Worm (Caenorhabditis elegans): Measurements from ENCODE around the gene hot-7.

The hot-7 gene

DNA sequence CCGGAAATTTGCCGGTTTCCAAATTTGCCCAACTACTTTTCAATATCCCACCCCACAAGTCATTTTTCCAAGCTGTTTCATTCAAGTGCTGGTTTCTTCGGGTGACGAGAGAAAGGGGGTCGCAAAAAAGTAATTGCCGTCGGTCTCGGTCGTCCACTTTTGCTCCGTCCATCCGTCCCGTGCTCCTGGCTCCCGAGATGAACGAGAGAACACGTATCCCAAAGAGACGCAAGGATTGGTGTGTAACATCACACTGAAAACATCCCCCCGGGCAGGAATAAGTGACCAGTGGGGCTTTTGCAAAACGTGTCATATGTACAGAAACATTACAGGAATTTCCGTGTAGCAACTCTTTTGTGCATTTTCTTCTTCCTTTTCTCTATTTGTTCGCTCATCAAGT lies 34.6 kb upstream of the hot-7 start:
- TF ChIP-seq elt-1 (tag; optimal IDR thresholded peaks at IDR 0.05; ENCODE audit: borderline replicate concordance, insufficient read depth) (no peak), hlh-1 (tag; optimal IDR thresholded peaks at IDR 0.05) (peak; percentile 12)

DNA sequence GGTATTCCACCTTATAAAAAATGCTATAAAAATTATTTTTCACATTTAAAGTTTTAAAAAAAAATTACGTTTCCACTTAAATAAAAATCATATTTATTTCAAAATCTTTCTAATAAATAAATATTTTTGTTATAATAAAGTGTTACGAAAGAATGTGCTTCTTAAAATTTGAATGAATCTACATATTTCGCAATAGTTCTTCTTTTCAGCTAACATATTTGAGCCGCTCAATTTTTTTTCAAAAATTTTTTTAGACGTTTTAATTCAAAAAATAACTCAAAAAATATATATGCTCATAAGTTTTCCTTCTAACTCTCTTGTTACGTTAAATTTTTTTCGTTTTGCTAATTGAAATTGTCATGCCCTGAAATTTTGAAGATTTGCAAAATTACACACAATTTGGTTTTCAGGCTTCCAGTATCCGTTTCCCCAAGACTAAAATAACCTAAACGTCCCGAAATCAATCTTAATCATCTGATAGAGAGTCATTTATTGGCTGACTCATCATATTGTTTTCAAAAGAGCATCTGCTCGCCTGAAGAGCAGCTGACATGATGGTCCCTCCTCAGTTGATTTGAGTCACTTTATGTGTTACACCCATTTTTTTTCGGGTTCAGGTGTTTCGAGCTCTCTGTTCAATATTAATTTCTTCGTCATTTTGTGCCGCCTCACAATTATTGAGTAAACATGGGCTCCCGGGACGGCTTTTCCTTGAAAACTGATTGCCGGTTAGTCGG lies 32.8 kb upstream of the hot-7 start, which contains the start of gene efhd-1:
Gene efhd-1, plus strand, starts transcription at position 582 of the 737 bp plus-strand sequence.
- TF ChIP-seq hlh-1 (tag; optimal IDR thresholded peaks at IDR 0.05) (peak; percentile 98), unc-120 (tag; optimal IDR thresholded peaks at IDR 0.05; ENCODE audit: poor library complexity, severe bottlenecking) (peak; percentile 44), unc-62 (GFP tag; optimal IDR thresholded peaks at IDR 0.05) (peak; percentile 89), nhr-76 (tag; optimal IDR thresholded peaks at IDR 0.05) (no peak)

DNA sequence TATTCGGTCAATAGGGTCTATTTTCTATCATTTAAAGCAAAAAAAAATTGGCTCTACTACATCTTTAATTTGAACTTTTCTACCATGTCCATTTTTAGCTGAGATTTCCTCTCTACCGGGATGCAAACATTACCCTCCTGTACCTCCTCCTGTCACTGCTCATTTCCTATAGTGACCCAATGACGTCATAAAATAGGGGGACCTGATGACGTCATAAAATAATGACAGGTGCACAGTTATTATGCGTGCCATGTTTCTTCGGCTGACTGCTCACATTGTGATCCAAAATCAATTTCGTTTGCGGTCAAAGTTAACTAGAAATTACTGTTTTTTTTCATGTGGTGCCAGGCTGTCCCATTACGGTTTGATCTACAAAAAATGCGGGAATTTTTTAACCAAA lies 24.3 kb upstream of the hot-7 start:
- TF ChIP-seq ceh-43 (GFP tag; optimal IDR thresholded peaks at IDR 0.05): no peak
- no peak for TF ChIP-seq nhr-28 (tag; optimal IDR thresholded peaks at IDR 0.05)
- TF ChIP-seq bed-3 (GFP tag; optimal IDR thresholded peaks at IDR 0.05): no peak
- TF ChIP-seq ham-2 (GFP tag; optimal IDR thresholded peaks at IDR 0.05): no peak
- no peak for TF ChIP-seq sem-2 (GFP tag; optimal IDR thresholded peaks at IDR 0.05)
- no peak for TF ChIP-seq mep-1 (tag; optimal IDR thresholded peaks at IDR 0.05)
- no peak for TF ChIP-seq lin-32 (GFP tag; optimal IDR thresholded peaks at IDR 0.05)
- peak; percentile 33 for TF ChIP-seq unc-62 (GFP tag; optimal IDR thresholded peaks at IDR 0.05)
- TF ChIP-seq drap-1 (GFP tag; optimal IDR thresholded peaks at IDR 0.05): no peak
- no peak for TF ChIP-seq pha-4 (tag; optimal IDR thresholded peaks at IDR 0.05)
- TF ChIP-seq nhr-76 (tag; optimal IDR thresholded peaks at IDR 0.05): no peak
- no peak for TF ChIP-seq unc-120 (tag; optimal IDR thresholded peaks at IDR 0.05; ENCODE audit: poor library complexity, severe bottlenecking)
- no peak for TF ChIP-seq elt-3 (tag; optimal IDR thresholded peaks at IDR 0.05)
- peak; percentile 27 for TF ChIP-seq cnd-1 (tag; optimal IDR thresholded peaks at IDR 0.05)
- peak; percentile 15 for TF ChIP-seq ceh-39 (tag; optimal IDR thresholded peaks at IDR 0.05)
- no peak for TF ChIP-seq blmp-1 (tag; optimal IDR thresholded peaks at IDR 0.05)
- no peak for TF ChIP-seq flh-1 (GFP tag; optimal IDR thresholded peaks at IDR 0.05)
- TF ChIP-seq nhr-2 (tag; optimal IDR thresholded peaks at IDR 0.05): peak; percentile 22
- TF ChIP-seq mls-2 (tag; optimal IDR thresholded peaks at IDR 0.05): no peak
- no peak for TF ChIP-seq unc-39 (tag; optimal IDR thresholded peaks at IDR 0.05)
- no peak for TF ChIP-seq elt-1 (tag; optimal IDR thresholded peaks at IDR 0.05; ENCODE audit: borderline replicate concordance, insufficient read depth)
- TF ChIP-seq lin-13 (tag; optimal IDR thresholded peaks at IDR 0.05): no peak
- no peak for TF ChIP-seq hlh-1 (tag; optimal IDR thresholded peaks at IDR 0.05)
- TF ChIP-seq lsy-2 (tag; optimal IDR thresholded peaks at IDR 0.05): no peak
- TF ChIP-seq ztf-11 (tag; optimal IDR thresholded peaks at IDR 0.05): peak; percentile 44
- no peak for TF ChIP-seq sptf-1 (tag; optimal IDR thresholded peaks at IDR 0.05)
- TF ChIP-seq zip-8 (tag; optimal IDR thresholded peaks at IDR 0.05): peak; percentile 98
- no peak for TF ChIP-seq ceh-83 (GFP tag; optimal IDR thresholded peaks at IDR 0.05)
- TF ChIP-seq nhr-12 (tag; optimal IDR thresholded peaks at IDR 0.05): no peak
- TF ChIP-seq tbx-8 (GFP tag; optimal IDR thresholded peaks at IDR 0.05): no peak
- TF ChIP-seq mab-5 (tag; optimal IDR thresholded peaks at IDR 0.05): no peak
- no peak for TF ChIP-seq snpc-4 (tag; optimal IDR thresholded peaks at IDR 0.05)
- TF ChIP-seq nhr-237 (tag; optimal IDR thresholded peaks at IDR 0.05): no peak

DNA sequence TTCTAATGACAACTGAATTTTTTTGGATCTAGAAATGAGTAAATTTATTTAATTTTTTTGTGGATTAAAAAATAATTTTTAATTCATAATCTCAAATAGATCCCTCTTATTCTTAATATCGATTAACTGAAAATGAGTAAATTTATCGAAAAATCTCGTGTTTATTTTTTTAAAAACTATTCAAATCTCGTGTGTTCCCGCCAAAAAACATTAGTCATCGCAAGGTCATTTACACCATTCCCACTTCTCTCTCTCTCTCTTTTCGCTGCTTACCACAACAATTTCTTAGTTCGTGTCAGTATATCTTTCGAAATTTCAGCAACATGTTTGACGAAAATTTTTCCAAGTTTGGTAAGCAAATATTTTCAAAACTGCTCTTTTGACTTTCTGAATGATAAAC lies 23.8 kb upstream of the hot-7 start:
- TF ChIP-seq lin-32 (GFP tag; optimal IDR thresholded peaks at IDR 0.05): no peak
- TF ChIP-seq blmp-1 (tag; optimal IDR thresholded peaks at IDR 0.05): no peak
- no peak for TF ChIP-seq snpc-4 (tag; optimal IDR thresholded peaks at IDR 0.05)
- TF ChIP-seq nhr-76 (tag; optimal IDR thresholded peaks at IDR 0.05): no peak
- no peak for TF ChIP-seq sem-2 (GFP tag; optimal IDR thresholded peaks at IDR 0.05)
- no peak for TF ChIP-seq zip-8 (tag; optimal IDR thresholded peaks at IDR 0.05)
- no peak for TF ChIP-seq unc-62 (GFP tag; optimal IDR thresholded peaks at IDR 0.05)
- TF ChIP-seq ceh-39 (tag; optimal IDR thresholded peaks at IDR 0.05): no peak
- no peak for TF ChIP-seq pha-4 (tag; optimal IDR thresholded peaks at IDR 0.05)
- TF ChIP-seq nhr-2 (tag; optimal IDR thresholded peaks at IDR 0.05): no peak
- TF ChIP-seq sptf-1 (tag; optimal IDR thresholded peaks at IDR 0.05): no peak
- TF ChIP-seq drap-1 (GFP tag; optimal IDR thresholded peaks at IDR 0.05): no peak

Data from whole organism, mixed stage, embryonic.